Fruit fly (Drosophila melanogaster): Measurements from ENCODE around the gene CG32643.
A peak's percentile ranks its signal among the peaks of the same experiment; 100 is the strongest.

The CG32643 gene

DNA sequence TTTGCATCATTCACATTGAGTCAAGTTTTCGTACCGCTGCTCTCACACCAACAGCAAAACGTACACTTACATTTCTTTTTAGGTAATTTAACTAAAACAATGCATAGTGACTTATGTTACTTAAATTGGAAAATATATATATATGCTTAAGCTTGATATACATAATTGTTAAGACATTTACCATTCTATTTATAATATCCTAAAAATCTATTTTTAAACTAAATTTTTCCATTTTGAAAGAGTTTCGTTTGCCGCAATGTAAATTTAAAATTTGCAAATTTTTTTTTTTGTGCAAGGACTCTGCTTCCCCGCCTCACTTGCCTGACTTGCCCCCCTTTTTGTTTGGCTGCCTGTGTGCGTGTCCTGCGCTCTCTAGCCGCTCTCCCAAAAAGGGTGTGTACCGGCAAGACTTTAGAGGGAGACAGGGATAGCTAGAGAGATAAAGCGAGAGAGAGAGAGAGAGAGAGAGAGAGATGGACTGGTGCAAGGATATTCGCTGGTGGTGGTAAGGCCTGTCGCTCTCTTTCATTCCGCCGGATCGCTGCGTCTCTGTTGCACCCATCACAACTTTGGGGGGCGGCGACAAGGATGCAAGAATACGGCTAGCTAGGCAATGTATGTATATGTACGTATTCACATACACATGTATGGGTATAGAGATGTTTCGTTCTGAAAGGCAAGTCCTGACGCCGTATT lies 46.4 kb upstream of the CG32643 start (continued):
- TF ChIP-seq CG15696 (tag; optimal IDR thresholded peaks at IDR 0.05) = no peak
- TF ChIP-seq Antp (GFP tag; optimal IDR thresholded peaks at IDR 0.05) = no peak
- no peak for TF ChIP-seq Kr (GFP tag; optimal IDR thresholded peaks at IDR 0.05)
- TF ChIP-seq slbo (GFP tag; IDR thresholded peaks at IDR 0.05) = peak; percentile 42; the same call in 1 of the 2 replicates
- peak; percentile 77 for TF ChIP-seq ewg (GFP tag; optimal IDR thresholded peaks at IDR 0.05)
- no peak for TF ChIP-seq Six4 (GFP tag; optimal IDR thresholded peaks at IDR 0.05)
- TF ChIP-seq wek (GFP tag; optimal IDR thresholded peaks at IDR 0.05) = no peak
- TF ChIP-seq CG31441 (GFP tag; IDR thresholded peaks at IDR 0.05) = peak; percentile 70
- TF ChIP-seq CG15514 (GFP tag; optimal IDR thresholded peaks at IDR 0.05) = peak; percentile 23
- TF ChIP-seq Ssrp (tag; optimal IDR thresholded peaks at IDR 0.05) = peak; percentile 37
- no peak for TF ChIP-seq sna (GFP tag; IDR thresholded peaks at IDR 0.05; ENCODE audit: partially characterized antibody)
- TF ChIP-seq Deaf1 (tag; optimal IDR thresholded peaks at IDR 0.05) = peak; percentile 48
- no peak for TF ChIP-seq dan (GFP tag; IDR thresholded peaks at IDR 0.05)
- peak in 1 of 2 experiments; percentile 12 for TF ChIP-seq Eip74EF (GFP tag; optimal IDR thresholded peaks at IDR 0.05)
- TF ChIP-seq CG3281 (GFP tag; optimal IDR thresholded peaks at IDR 0.05) = peak; percentile 35
- no peak for TF ChIP-seq C15 (GFP tag; IDR thresholded peaks at IDR 0.05)
- 0 out of 2 replicates have a peak, but pooled peaks have one; percentile 41 for TF ChIP-seq CG10321 (GFP tag; IDR thresholded peaks at IDR 0.05)
- TF ChIP-seq Awh (GFP tag; IDR thresholded peaks at IDR 0.05) = 0 out of 2 replicates have a peak, but pooled peaks have one; percentile 15
- peak; percentile 72 for TF ChIP-seq Hmr (GFP tag; optimal IDR thresholded peaks at IDR 0.05)
- TF ChIP-seq CG33213 (GFP tag; optimal IDR thresholded peaks at IDR 0.05) = no peak
- peak; percentile 53 for TF ChIP-seq CG12391 (tag; optimal IDR thresholded peaks at IDR 0.05)
- peak in 1 of 2 experiments; percentile 45 for TF ChIP-seq insv (GFP tag; optimal IDR thresholded peaks at IDR 0.05)
- no peak for TF ChIP-seq CG3065 (GFP tag; optimal IDR thresholded peaks at IDR 0.05)
- no peak for TF ChIP-seq ab (GFP tag; optimal IDR thresholded peaks at IDR 0.05)
- no peak for TF ChIP-seq dati (GFP tag; IDR thresholded peaks at IDR 0.05)
- no peak for TF ChIP-seq Camta (GFP tag; optimal IDR thresholded peaks at IDR 0.05)
- TF ChIP-seq chinmo (GFP tag; IDR thresholded peaks at IDR 0.05; ENCODE audit: partially characterized antibody) = 0 out of 4 replicates have a peak, but pooled peaks have one; percentile 56
- TF ChIP-seq hb (GFP tag; IDR thresholded peaks at IDR 0.05; ENCODE audit: partially characterized antibody) = no peak
- peak; percentile 39 for TF ChIP-seq CG14710 (tag; optimal IDR thresholded peaks at IDR 0.05)
- TF ChIP-seq Gug (GFP tag; IDR thresholded peaks at IDR 0.05) = no peak
- TF ChIP-seq Oli (tag; optimal IDR thresholded peaks at IDR 0.05) = peak; percentile 53
- TF ChIP-seq NfI (GFP tag; optimal IDR thresholded peaks at IDR 0.05) = peak; percentile 4
- TF ChIP-seq sc (optimal IDR thresholded peaks at IDR 0.05) = no peak
- TF ChIP-seq sc (GFP tag; optimal IDR thresholded peaks at IDR 0.05) = no peak
- TF ChIP-seq kah (GFP tag; optimal IDR thresholded peaks at IDR 0.05) = no peak
- no peak for TF ChIP-seq so (GFP tag; IDR thresholded peaks at IDR 0.05)
- TF ChIP-seq CG2678 (tag; optimal IDR thresholded peaks at IDR 0.05) = peak; percentile 76
- no peak for TF ChIP-seq Ravus (GFP tag; IDR thresholded peaks at IDR 0.05)
- no peak for TF ChIP-seq CG14965 (GFP tag; optimal IDR thresholded peaks at IDR 0.05; ENCODE audit: borderline replicate concordance)
- TF ChIP-seq sens (GFP tag) = peak; percentile 49
- TF ChIP-seq bsh (GFP tag; optimal IDR thresholded peaks at IDR 0.05) = peak in 1 of 2 experiments; percentile 63
- TF ChIP-seq cg (GFP tag; optimal IDR thresholded peaks at IDR 0.05) = peak; percentile 89
- TF ChIP-seq CG1792 (GFP tag; optimal IDR thresholded peaks at IDR 0.05) = no peak
- no peak for TF ChIP-seq ftz-f1 (GFP tag; optimal IDR thresholded peaks at IDR 0.05)
- TF ChIP-seq z (GFP tag; IDR thresholded peaks at IDR 0.05) = no peak
- peak; percentile 60 for TF ChIP-seq PHDP (tag; optimal IDR thresholded peaks at IDR 0.05)
- TF ChIP-seq CG7556 (GFP tag; optimal IDR thresholded peaks at IDR 0.05) = peak; percentile 69
- peak; percentile 64 for TF ChIP-seq Fer1 (GFP tag; optimal IDR thresholded peaks at IDR 0.05)
- 0 out of 2 replicates have a peak, but pooled peaks have one; percentile 25 for TF ChIP-seq wor (GFP tag; IDR thresholded peaks at IDR 0.05)

Measured in whole organism, embryonic.